Worm (Caenorhabditis elegans) whole organism, late embryonic: ENCODE results near the gene drr-2.

ENCODE experiments used
- K02D7.2 ChIP-seq: sonication (generic microtip); optimal IDR thresholded peaks from 2 replicates; lab custom pipeline; 2017; ENCODE audit warnings: mild to moderate bottlenecking, missing genetic modification characterization, missing compliant biosample characterization
- K09A11.1 ChIP-seq: sonication (generic microtip); optimal IDR thresholded peaks from 2 replicates; lab custom pipeline; 2017; ENCODE audit warnings: antibody characterized with exemption, mild to moderate bottlenecking, missing genetic modification characterization, missing compliant biosample characterization; ENCODE audit not compliant: insufficient read depth
- T23F11.4 ChIP-seq: fragments of 200-800 bp; sonication (Bioruptor generic); optimal IDR thresholded peaks from 2 replicates; lab custom pipeline; 2018; ENCODE audit warnings: mild to moderate bottlenecking, missing genetic modification characterization, missing compliant biosample characterization
- ahr-1 ChIP-seq: sonication (generic microtip); optimal IDR thresholded peaks from 2 replicates; lab custom pipeline; 2016; ENCODE audit warnings: missing genetic modification characterization, missing compliant biosample characterization
- ceh-2 ChIP-seq: sonication (generic microtip); optimal IDR thresholded peaks from 2 replicates; lab custom pipeline; 2016; ENCODE audit warnings: missing genotype, missing genetic modification characterization, missing compliant biosample characterization
- ceh-22 ChIP-seq: sonication (generic microtip); optimal IDR thresholded peaks from 2 replicates; lab custom pipeline; 2017; ENCODE audit warnings: missing biosample characterization, missing genetic modification characterization
- ceh-30 ChIP-seq: fragments of 150-350 bp; optimal IDR thresholded peaks from 2 replicates; lab custom pipeline; 2014; ENCODE audit warnings: missing biosample characterization, missing genetic modification characterization
- ceh-31 ChIP-seq: sonication (generic microtip); optimal IDR thresholded peaks from 2 replicates; lab custom pipeline; 2016; ENCODE audit warnings: missing genetic modification characterization, missing compliant biosample characterization
- che-1 ChIP-seq: sonication (generic microtip); optimal IDR thresholded peaks from 2 replicates; lab custom pipeline; 2016; ENCODE audit warnings: mild to moderate bottlenecking, missing genetic modification characterization, missing compliant biosample characterization
- dmd-4 ChIP-seq: sonication (generic microtip); optimal IDR thresholded peaks from 2 replicates; lab custom pipeline; 2016; ENCODE audit warnings: borderline replicate concordance, missing genetic modification characterization, missing compliant biosample characterization
- elt-2 ChIP-seq: sonication (generic microtip); optimal IDR thresholded peaks from 2 replicates; lab custom pipeline; 2016; ENCODE audit warnings: missing genetic modification reagents, missing genetic modification characterization, missing compliant biosample characterization
- elt-4 ChIP-seq: sonication (generic microtip); optimal IDR thresholded peaks from 2 replicates; lab custom pipeline; 2016; ENCODE audit warnings: missing genetic modification characterization, missing compliant biosample characterization
- eyg-1 ChIP-seq: sonication (generic microtip); optimal IDR thresholded peaks from 2 replicates; lab custom pipeline; 2016; ENCODE audit warnings: missing genotype, missing genetic modification characterization, missing compliant biosample characterization
- gmeb-2 ChIP-seq: sonication (generic microtip); optimal IDR thresholded peaks from 2 replicates; lab custom pipeline; 2016; ENCODE audit warnings: missing genetic modification characterization, inconsistent platforms, missing compliant biosample characterization
- hlh-15 ChIP-seq: sonication (generic microtip); optimal IDR thresholded peaks from 2 replicates; lab custom pipeline; 2016; ENCODE audit warnings: missing genetic modification characterization, missing compliant biosample characterization
- hlh-30 ChIP-seq: sonication (generic microtip); optimal IDR thresholded peaks from 2 replicates; lab custom pipeline; 2017; ENCODE audit warnings: antibody characterized with exemption, missing genetic modification characterization, missing compliant biosample characterization; ENCODE audit not compliant: insufficient read depth
- madf-2 ChIP-seq: sonication (generic microtip); optimal IDR thresholded peaks from 2 replicates; lab custom pipeline; 2017; ENCODE audit warnings: missing genetic modification characterization, missing compliant biosample characterization
- npax-4 ChIP-seq: sonication (generic microtip); optimal IDR thresholded peaks from 2 replicates; lab custom pipeline; 2016; ENCODE audit warnings: missing genetic modification characterization, missing compliant biosample characterization
- odd-2 ChIP-seq: sonication (generic microtip); optimal IDR thresholded peaks from 2 replicates; lab custom pipeline; 2017; ENCODE audit warnings: antibody characterized with exemption, mild to moderate bottlenecking, missing genetic modification characterization, missing compliant biosample characterization
- pat-9 ChIP-seq: fragments of 200-800 bp; sonication (Bioruptor generic); optimal IDR thresholded peaks from 2 replicates; lab custom pipeline; 2018; ENCODE audit warnings: mild to moderate bottlenecking, missing genetic modification characterization, moderate library complexity, missing compliant biosample characterization
- pax-1 ChIP-seq: fragments of 150-350 bp; optimal IDR thresholded peaks from 2 replicates; lab custom pipeline; 2014; ENCODE audit warnings: missing biosample characterization, missing genetic modification characterization
- pha-4 ChIP-seq: fragments of 150-350 bp; optimal IDR thresholded peaks from 2 replicates; lab custom pipeline; 2018; ENCODE audit warnings: missing biosample characterization, missing genetic modification reagents, missing genetic modification characterization
- pros-1 ChIP-seq: fragments of 150-350 bp; optimal IDR thresholded peaks from 2 replicates; lab custom pipeline; 2014; ENCODE audit warnings: missing biosample characterization, missing genetic modification reagents, missing genetic modification characterization
- rnt-1 ChIP-seq: sonication (generic microtip); optimal IDR thresholded peaks from 2 replicates; lab custom pipeline; 2016; ENCODE audit warnings: missing genetic modification characterization, missing compliant biosample characterization
- sdc-2 ChIP-seq: sonication (generic microtip); optimal IDR thresholded peaks from 2 replicates; lab custom pipeline; 2016; ENCODE audit warnings: missing genotype, missing genetic modification characterization, missing compliant biosample characterization
- sox-2 ChIP-seq: fragments of 200-800 bp; sonication (Bioruptor generic); IDR thresholded peaks from 2 replicates; pipeline ENCODE4 v1.3.6; 2022; ENCODE audit warnings: missing genetic modification reagents, missing genetic modification characterization, missing compliant biosample characterization
- sox-4 ChIP-seq: sonication (generic microtip); optimal IDR thresholded peaks from 2 replicates; lab custom pipeline; 2017; ENCODE audit warnings: mild to moderate bottlenecking, missing genetic modification characterization, inconsistent platforms, missing compliant biosample characterization
- syd-9 ChIP-seq: sonication (generic microtip); optimal IDR thresholded peaks from 2 replicates; lab custom pipeline; 2016; ENCODE audit warnings: mild to moderate bottlenecking, missing genetic modification characterization, moderate library complexity, missing compliant biosample characterization
- tbx-2 ChIP-seq: sonication (generic microtip); optimal IDR thresholded peaks from 2 replicates; lab custom pipeline; 2016; ENCODE audit warnings: missing genetic modification characterization, missing compliant biosample characterization
- ttx-3 ChIP-seq: sonication (generic microtip); optimal IDR thresholded peaks from 2 replicates; lab custom pipeline; 2016; ENCODE audit warnings: missing genetic modification reagents, missing genetic modification characterization, missing compliant biosample characterization
- unc-3 ChIP-seq, 2 experiments: fragments of 200-800 bp in 1 of 2; sonication (Bioruptor generic) in 1 of 2; sonication (generic microtip) in 1 of 2; conservative IDR thresholded peaks in 1 of 2; optimal IDR thresholded peaks in 1 of 2; 2 replicates each; pipeline versions ENCODE4 v1.3.6 to Lab custom; 2016 to 2022; ENCODE audit warnings: missing compliant biosample characterization in 2 of 2, missing genetic modification characterization in 2 of 2, missing genetic modification reagents in 1 of 2
- unc-55 ChIP-seq: sonication (generic microtip); optimal IDR thresholded peaks from 2 replicates; lab custom pipeline; 2017; ENCODE audit warnings: missing biosample characterization, missing genetic modification reagents, missing genetic modification characterization
- zip-5 ChIP-seq: sonication (generic microtip); optimal IDR thresholded peaks from 2 replicates; lab custom pipeline; 2016; ENCODE audit warnings: missing genetic modification characterization, missing compliant biosample characterization
- ztf-16 ChIP-seq: sonication (generic microtip); optimal IDR thresholded peaks from 2 replicates; lab custom pipeline; 2017; ENCODE audit warnings: missing genetic modification characterization, missing compliant biosample characterization

drr-2 gene

ce11 chrIII:13683275-13683674, 39.9 kb upstream of the drr-2 start:
- TF ChIP-seq eyg-1 (tag; lab: Kevin White, UChicago) (no peak), elt-2 (tag; lab: Kevin White, UChicago) (no peak), syd-9 (tag; lab: Kevin White, UChicago) (no peak), madf-2 (tag; lab: Kevin White, UChicago) (no peak), ttx-3 (tag; lab: Kevin White, UChicago) (no peak), dmd-4 (tag; lab: Kevin White, UChicago) (no peak), sdc-2 (tag; lab: Kevin White, UChicago) (no peak), pax-1 (no peak), npax-4 (no peak), elt-4 (tag; lab: Kevin White, UChicago) (no peak), unc-55 (GFP tag; lab: Kevin White, UChicago) (no peak), ceh-31 (tag; lab: Kevin White, UChicago) (no peak), pha-4 (tag; lab: Kevin White, UChicago) (no peak), zip-5 (tag; lab: Kevin White, UChicago) (no peak), sox-4 (tag; lab: Kevin White, UChicago) (no peak), hlh-30 (tag; lab: Kevin White, UChicago) (no peak), hlh-15 (no peak)

- TF ChIP-seq hlh-30 (tag; lab: Kevin White, UChicago) (no peak), tbx-2 (no peak), sox-2 (GFP tag; lab: Robert Waterston, UW) (no peak), ztf-16 (no peak), ceh-22 (no peak), eyg-1 (tag; lab: Kevin White, UChicago) (no peak), che-1 (tag; lab: Kevin White, UChicago) (no peak), ahr-1 (no peak)
These were observed 38.6 kb upstream of the drr-2 start for ce11 chrIII:13682019-13682418.

- TF ChIP-seq sdc-2 (tag; lab: Kevin White, UChicago) (no peak), odd-2 (tag; lab: Kevin White, UChicago) (no peak), ceh-30 (tag; lab: Kevin White, UChicago) (no peak), pros-1 (tag; lab: Kevin White, UChicago) (no peak), K02D7.2 (no peak), ceh-2 (tag; lab: Kevin White, UChicago) (no peak), che-1 (tag; lab: Kevin White, UChicago) (no peak), pat-9 (tag; lab: Kevin White, UChicago) (no peak), K09A11.1 (tag; lab: Kevin White, UChicago) (no peak), rnt-1 (no peak), unc-3 (GFP tag; conservative IDR thresholded peaks at IDR 0.05; lab: Robert Waterston, UW) (no peak), unc-3 (tag; optimal IDR thresholded peaks at IDR 0.05; lab: Kevin White, UChicago) (no peak), sox-4 (tag; lab: Kevin White, UChicago) (no peak), unc-55 (GFP tag; lab: Kevin White, UChicago) (no peak), gmeb-2 (tag; lab: Kevin White, UChicago) (no peak), T23F11.4 (GFP tag; lab: Kevin White, UChicago) (no peak), ceh-31 (tag; lab: Kevin White, UChicago) (no peak)
These were observed 35.6 kb upstream of the drr-2 start, which contains the start of gene sid-2 for ce11 chrIII:13678761-13679495. TSS of gene sid-2 (plus strand) at chrIII:13679445.
